Fruit fly (Drosophila melanogaster) whole organism, embryonic: ENCODE measurements around the gene CG13949.

Source experiments
- B-H1 ChIP-seq: fragments of 200-800 bp; sonication (Bioruptor generic); IDR thresholded peaks from 3 replicates; pipeline ENCODE4 v1.3.6; 2022; ENCODE audit warnings: missing biosample characterization, missing genetic modification characterization
- BtbVII ChIP-seq: fragments of 200-800 bp; sonication (Bioruptor generic); optimal IDR thresholded peaks from 3 replicates; lab custom pipeline; 2017; ENCODE audit warnings: missing biosample characterization, mild to moderate bottlenecking, missing genetic modification characterization
- CG10147 ChIP-seq: fragments of 200-800 bp; sonication (Bioruptor generic); optimal IDR thresholded peaks from 2 replicates; lab custom pipeline; 2019; ENCODE audit warnings: missing biosample characterization, mild to moderate bottlenecking, missing genetic modification characterization, moderate library complexity
- CG11456 ChIP-seq: fragments of 200-800 bp; sonication (Bioruptor generic); IDR thresholded peaks from 3 replicates; pipeline ENCODE4 v1.3.6; 2022; ENCODE audit warnings: missing biosample characterization, missing genetic modification characterization
- CG13424 ChIP-seq: fragments of 200-800 bp; sonication (Bioruptor generic); optimal IDR thresholded peaks from 2 replicates; lab custom pipeline; 2019; ENCODE audit warnings: missing biosample characterization, mild to moderate bottlenecking, missing genetic modification characterization, moderate library complexity
- CG13775 ChIP-seq: fragments of 200-800 bp; sonication (Bioruptor generic); optimal IDR thresholded peaks from 3 replicates; lab custom pipeline; 2017; ENCODE audit warnings: missing biosample characterization, mild to moderate bottlenecking, missing genetic modification characterization
- CG15479 ChIP-seq: fragments of 200-800 bp; sonication (Bioruptor generic); optimal IDR thresholded peaks from 3 replicates; lab custom pipeline; 2019; ENCODE audit warnings: missing biosample characterization, mild to moderate bottlenecking, missing genetic modification characterization, moderate library complexity
- CG16813 ChIP-seq: fragments of 200-800 bp; sonication (Bioruptor generic); IDR thresholded peaks from 3 replicates; pipeline ENCODE4 v1.3.6; 2022; ENCODE audit warnings: missing biosample characterization, missing genetic modification characterization; ENCODE audit not compliant: partially characterized antibody
- CG18619 ChIP-seq: fragments of 200-800 bp; sonication (Bioruptor generic); optimal IDR thresholded peaks from 3 replicates; lab custom pipeline; 2017; ENCODE audit warnings: missing biosample characterization, mild to moderate bottlenecking, missing genetic modification characterization
- CG30020 ChIP-seq: fragments of 200-800 bp; optimal IDR thresholded peaks from 2 replicates; lab custom pipeline; 2019; ENCODE audit warnings: missing biosample characterization, mild to moderate bottlenecking, missing genetic modification characterization, moderate library complexity
- CG31224 ChIP-seq: fragments of 200-800 bp; sonication (Bioruptor generic); IDR thresholded peaks from 2 replicates; pipeline ENCODE4 v1.3.6; 2022; ENCODE audit warnings: missing biosample characterization, missing genetic modification characterization
- CG3163 ChIP-seq: fragments of 200-800 bp; sonication (Bioruptor generic); optimal IDR thresholded peaks from 3 replicates; lab custom pipeline; 2016; ENCODE audit warnings: missing biosample characterization, missing genetic modification characterization
- CG32767 ChIP-seq: fragments of 200-800 bp; sonication (Bioruptor generic); IDR thresholded peaks from 2 replicates; pipeline ENCODE4 v1.3.6; 2022; ENCODE audit warnings: missing biosample characterization, missing genetic modification characterization
- CG4617 ChIP-seq: fragments of 200-800 bp; sonication (Bioruptor generic); optimal IDR thresholded peaks from 3 replicates; lab custom pipeline; 2016; ENCODE audit warnings: missing biosample characterization, missing genetic modification characterization, borderline replicate concordance
- CG4854 ChIP-seq: fragments of 200-800 bp; sonication (Bioruptor generic); optimal IDR thresholded peaks from 2 replicates; lab custom pipeline; 2016; ENCODE audit warnings: missing biosample characterization, missing genetic modification characterization, inconsistent platforms
- CG7963 ChIP-seq: fragments of 200-800 bp; sonication (Bioruptor generic); IDR thresholded peaks from 3 replicates; pipeline ENCODE4 v1.3.6; 2022; ENCODE audit warnings: missing biosample characterization, missing genetic modification characterization; ENCODE audit not compliant: partially characterized antibody
- CG9215 ChIP-seq: fragments of 200-800 bp; sonication (Bioruptor generic); IDR thresholded peaks from 2 replicates; pipeline ENCODE4 v1.3.6; 2022; ENCODE audit warnings: missing biosample characterization, missing genetic modification characterization
- CG9609 ChIP-seq: fragments of 200-800 bp; sonication (Bioruptor generic); optimal IDR thresholded peaks from 3 replicates; lab custom pipeline; 2016; ENCODE audit warnings: missing biosample characterization, missing genetic modification characterization
- Dad ChIP-seq: fragments of 200-800 bp; sonication (Bioruptor generic); optimal IDR thresholded peaks from 3 replicates; lab custom pipeline; 2016; ENCODE audit warnings: missing biosample characterization, missing genetic modification characterization
- Dbx ChIP-seq: fragments of 200-800 bp; sonication (Bioruptor generic); IDR thresholded peaks from 3 replicates; pipeline ENCODE4 v1.3.6; 2022; ENCODE audit warnings: missing biosample characterization, missing genetic modification characterization
- Doc2 ChIP-seq: fragments of 200-800 bp; sonication (Bioruptor generic); IDR thresholded peaks from 2 replicates; pipeline ENCODE4 v1.3.6; 2022; ENCODE audit warnings: missing biosample characterization, missing genetic modification characterization
- Ets65A ChIP-seq: fragments of 200-800 bp; sonication (Bioruptor generic); peaks from one replicate; lab custom pipeline; 2016; ENCODE audit warnings: missing biosample characterization, missing genetic modification characterization
- GATAe ChIP-seq: fragments of 200-800 bp; sonication (Bioruptor generic); conservative IDR thresholded peaks from 2 replicates; pipeline ENCODE4 v1.3.6; 2022; ENCODE audit warnings: missing biosample characterization, missing genetic modification characterization
- Kr ChIP-seq: fragments of 200-800 bp; sonication (Bioruptor generic); optimal IDR thresholded peaks from 2 replicates; lab custom pipeline; 2017; ENCODE audit warnings: missing biosample characterization, mild to moderate bottlenecking, missing genetic modification characterization
- NC2α ChIP-seq: fragments of 200-800 bp; sonication (Bioruptor generic); optimal IDR thresholded peaks from 2 replicates; lab custom pipeline; 2016; ENCODE audit warnings: missing biosample characterization, missing genetic modification characterization
- Nf-YC ChIP-seq: fragments of 200-800 bp; optimal IDR thresholded peaks from 3 replicates; lab custom pipeline; 2019; ENCODE audit warnings: missing biosample characterization, mild to moderate bottlenecking, missing genetic modification characterization, moderate library complexity
- Oli ChIP-seq: fragments of 200-800 bp; sonication (Bioruptor generic); optimal IDR thresholded peaks from 2 replicates; lab custom pipeline; 2018; ENCODE audit warnings: missing biosample characterization, mild to moderate bottlenecking, missing genetic modification characterization, moderate library complexity
- Ravus ChIP-seq: fragments of 200-800 bp; sonication (Bioruptor generic); IDR thresholded peaks from 2 replicates; pipeline ENCODE4 v1.3.6; 2022; ENCODE audit warnings: missing biosample characterization, missing genetic modification characterization
- Side ChIP-seq: fragments of 200-800 bp; sonication (Bioruptor generic); optimal IDR thresholded peaks from 2 replicates; lab custom pipeline; 2016; ENCODE audit warnings: missing biosample characterization, missing genetic modification characterization
- Six4 ChIP-seq: fragments of 200-800 bp; sonication (Bioruptor generic); optimal IDR thresholded peaks from 2 replicates; lab custom pipeline; 2016; ENCODE audit warnings: missing biosample characterization, missing genetic modification characterization
- ap ChIP-seq: fragments of 200-800 bp; sonication (Bioruptor generic); IDR thresholded peaks from 2 replicates; pipeline ENCODE4 v1.3.6; 2022; ENCODE audit warnings: missing biosample characterization, missing genetic modification characterization
- ato ChIP-seq: fragments of 200-800 bp; sonication (Bioruptor generic); IDR thresholded peaks from 2 replicates; pipeline ENCODE4 v1.3.6; 2022; ENCODE audit warnings: missing biosample characterization, missing genetic modification characterization; ENCODE audit not compliant: partially characterized antibody
- br ChIP-seq: fragments of >200 bp; optimal IDR thresholded peaks from 2 replicates; lab custom pipeline; 2017
- caup ChIP-seq: fragments of 200-800 bp; sonication (Bioruptor generic); optimal IDR thresholded peaks from 3 replicates; lab custom pipeline; 2017; ENCODE audit warnings: missing biosample characterization, mild to moderate bottlenecking, missing genetic modification characterization, moderate library complexity; ENCODE audit not compliant: severe bottlenecking
- chm ChIP-seq: fragments of 200-800 bp; sonication (Bioruptor generic); IDR thresholded peaks from 2 replicates; pipeline ENCODE4 v1.3.6; 2022; ENCODE audit warnings: missing biosample characterization, missing genetic modification characterization
- chn ChIP-seq: fragments of 200-800 bp; sonication (Bioruptor generic); optimal IDR thresholded peaks from 2 replicates; lab custom pipeline; 2016; ENCODE audit warnings: missing biosample characterization, missing genetic modification characterization
- dpn ChIP-seq, 2 experiments: fragments of 200-800 bp; sonication (Bioruptor generic); optimal IDR thresholded peaks; 3 replicates each; lab custom pipeline; 2016; ENCODE audit warnings: missing biosample characterization in 2 of 2, missing genetic modification characterization in 2 of 2
- grau ChIP-seq: fragments of 200-800 bp; optimal IDR thresholded peaks from 3 replicates; lab custom pipeline; 2019; ENCODE audit warnings: missing biosample characterization, mild to moderate bottlenecking, missing genetic modification characterization, moderate library complexity
- ind ChIP-seq: fragments of 200-800 bp; sonication (Bioruptor generic); optimal IDR thresholded peaks from 3 replicates; lab custom pipeline; 2016; ENCODE audit warnings: missing biosample characterization, missing genetic modification characterization
- ken ChIP-seq: fragments of 200-800 bp; sonication (Bioruptor generic); IDR thresholded peaks from 3 replicates; pipeline ENCODE4 v1.3.6; 2022; ENCODE audit warnings: missing biosample characterization, missing genetic modification characterization
- lola ChIP-seq, 3 experiments: fragments of >200 bp in 2 of 3; fragments of 200-800 bp in 1 of 3; sonication (Bioruptor generic) in 1 of 3; optimal IDR thresholded peaks; 2 replicates each; lab custom pipeline; 2017 to 2019; ENCODE audit warnings: missing biosample characterization in 3 of 3, missing genetic modification characterization in 3 of 3, mild to moderate bottlenecking in 1 of 3, moderate library complexity in 1 of 3
- nerfin-1 ChIP-seq: fragments of 200-800 bp; sonication (Bioruptor generic); optimal IDR thresholded peaks from 3 replicates; lab custom pipeline; 2019; ENCODE audit warnings: missing biosample characterization, mild to moderate bottlenecking, missing genetic modification characterization, moderate library complexity
- onecut ChIP-seq: fragments of 200-800 bp; sonication (Bioruptor generic); IDR thresholded peaks from 2 replicates; pipeline ENCODE4 v1.3.6; 2022; ENCODE audit warnings: missing biosample characterization, missing genetic modification characterization
- psq ChIP-seq: fragments of 200-800 bp; sonication (Bioruptor generic); optimal IDR thresholded peaks from 2 replicates; lab custom pipeline; 2017; ENCODE audit warnings: missing biosample characterization, missing genetic modification characterization
- shn ChIP-seq: fragments of 200-800 bp; sonication (Bioruptor generic); optimal IDR thresholded peaks from 3 replicates; lab custom pipeline; 2016; ENCODE audit warnings: missing biosample characterization, missing genetic modification characterization
- sima ChIP-seq: fragments of 200-800 bp; sonication (Bioruptor generic); optimal IDR thresholded peaks from 2 replicates; lab custom pipeline; 2016; ENCODE audit warnings: missing biosample characterization, missing genetic modification characterization
- sisA ChIP-seq: fragments of 200-800 bp; sonication (Bioruptor generic); IDR thresholded peaks from 2 replicates; pipeline ENCODE4 v1.3.6; 2022; ENCODE audit warnings: missing biosample characterization, missing genetic modification characterization
- tap ChIP-seq: fragments of 200-800 bp; optimal IDR thresholded peaks from 3 replicates; lab custom pipeline; 2019; ENCODE audit warnings: missing biosample characterization, mild to moderate bottlenecking, missing genetic modification characterization, moderate library complexity
- tup ChIP-seq: fragments of 200-800 bp; sonication (Bioruptor generic); optimal IDR thresholded peaks from 2 replicates; lab custom pipeline; 2016; ENCODE audit warnings: missing biosample characterization, mild to moderate bottlenecking, missing genetic modification characterization, moderate library complexity
- zen ChIP-seq: fragments of 200-800 bp; sonication (Bioruptor generic); optimal IDR thresholded peaks from 3 replicates; lab custom pipeline; 2018; ENCODE audit warnings: missing biosample characterization, mild to moderate bottlenecking, missing genetic modification characterization, moderate library complexity

The CG13949 gene

dm6 chr2L:827516-828362, 27.4 kb upstream of the CG13949 start (continued):
- TF ChIP-seq chn (GFP tag; lab: Kevin White, UChicago) (no peak), lola (GFP tag; optimal IDR thresholded peaks at IDR 0.05; lab: Kevin White, UChicago) (peak in 1 of 3 experiments; percentile 41), CG3163 (no peak), NC2α (no peak), ind (no peak), CG13424 (peak; percentile 39), shn (no peak), CG7963 (no peak), CG18619 (GFP tag; lab: Kevin White, UChicago) (peak; percentile 9), ap (GFP tag; lab: Robert Waterston, UW) (no peak), tap (peak; percentile 44), Ets65A (GFP tag; lab: Kevin White, UChicago) (no peak), sima (no peak), tup (GFP tag; lab: Kevin White, UChicago) (no peak), Six4 (GFP tag; lab: Kevin White, UChicago) (peak; percentile 7), caup (GFP tag; lab: Kevin White, UChicago) (no peak), GATAe (no peak), ato (GFP tag; lab: Robert Waterston, UW) (no peak), CG9609 (peak; percentile 7), grau (tag; lab: Kevin White, UChicago) (peak; percentile 18), CG11456 (GFP tag; lab: Robert Waterston, UW) (no peak), CG13775 (GFP tag; lab: Kevin White, UChicago) (peak; percentile 10), CG4854 (peak; percentile 10), onecut (no peak), chm (no peak), Nf-YC (tag; lab: Kevin White, UChicago) (no peak), Dbx (GFP tag; lab: Robert Waterston, UW) (no peak), dpn (GFP tag; optimal IDR thresholded peaks at IDR 0.05; lab: Kevin White, UChicago) (peak in 1 of 2 experiments; percentile 31), nerfin-1 (peak; percentile 33), Doc2 (GFP tag; lab: Robert Waterston, UW) (no peak), sisA (GFP tag; lab: Robert Waterston, UW) (peak; percentile 60), CG15479 (peak; percentile 42), CG9215 (GFP tag; lab: Robert Waterston, UW) (no peak), Kr (GFP tag; lab: Kevin White, UChicago) (peak; percentile 27), Side (no peak), Ravus (GFP tag; lab: Robert Waterston, UW) (no peak), BtbVII (GFP tag; lab: Kevin White, UChicago) (no peak), CG16813 (GFP tag; lab: Robert Waterston, UW) (no peak), psq (no peak), Dad (GFP tag; lab: Kevin White, UChicago) (no peak), CG31224 (GFP tag; lab: Robert Waterston, UW) (no peak), CG10147 (no peak), B-H1 (GFP tag; lab: Robert Waterston, UW) (no peak), CG32767 (peak; percentile 27; the same call in 1 of the 2 replicates), ken (GFP tag; lab: Robert Waterston, UW) (no peak), zen (tag; lab: Kevin White, UChicago) (no peak), br (lab: Kevin White, UChicago) (no peak), CG4617 (no peak), Oli (tag; lab: Kevin White, UChicago) (peak; percentile 54), CG30020 (no peak)
